Worm (Caenorhabditis elegans): ENCODE data around the gene nas-31.

DNA sequence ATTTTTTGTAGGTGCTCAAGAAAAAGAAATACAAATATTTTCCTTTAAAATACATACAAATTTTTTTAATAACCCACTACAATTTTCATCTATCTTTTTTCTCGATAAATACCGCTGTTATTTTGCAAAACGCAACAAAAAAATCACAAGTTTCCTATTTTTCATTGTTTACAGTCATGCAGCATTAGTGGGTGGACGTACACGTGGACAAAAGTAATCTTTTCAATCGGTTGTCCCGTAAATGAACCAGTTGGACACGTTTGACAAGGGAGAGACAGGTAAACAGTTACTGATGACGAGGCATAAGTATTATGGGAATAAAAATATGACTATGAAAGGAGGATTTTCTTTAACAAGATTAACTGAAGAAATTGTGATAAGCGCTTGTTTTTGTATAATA lies 48.5 kb downstream of the nas-31 start:
- TF ChIP-seq fkh-3 (tag; optimal IDR thresholded peaks at IDR 0.05) (no peak), ama-1 (optimal IDR thresholded peaks at IDR 0.05) (no peak), ama-1 (GFP tag; optimal IDR thresholded peaks at IDR 0.05) (no peak), sdz-38 (tag; optimal IDR thresholded peaks at IDR 0.05) (no peak), gei-17 (GFP tag; optimal IDR thresholded peaks at IDR 0.05) (no peak), madf-8 (GFP tag; conservative IDR thresholded peaks at IDR 0.05) (no peak), nhr-27 (tag; optimal IDR thresholded peaks at IDR 0.05) (no peak), unc-130 (GFP tag; optimal IDR thresholded peaks at IDR 0.05) (no peak), hmg-20 (GFP tag; IDR thresholded peaks at IDR 0.05) (no peak), F23B12.7 (tag; optimal IDR thresholded peaks at IDR 0.05; ENCODE audit: insufficient read depth) (no peak), F49E8.2 (tag; optimal IDR thresholded peaks at IDR 0.05; ENCODE audit: insufficient read depth) (no peak), him-1 (tag; optimal IDR thresholded peaks at IDR 0.05) (no peak)

Measured in whole organism, young adult.